Fruit fly (Drosophila melanogaster) whole organism, embryonic: ENCODE results near the gene CG13640.

Experiments
- Aef1 ChIP-seq: fragments of 200-800 bp; sonication (Bioruptor generic); IDR thresholded peaks from 3 replicates; pipeline ENCODE4 v1.3.6; 2022; ENCODE audit warnings: missing biosample characterization, missing genetic modification characterization
- Bdp1 ChIP-seq: fragments of 200-800 bp; sonication (Bioruptor generic); optimal IDR thresholded peaks from 3 replicates; lab custom pipeline; 2016; ENCODE audit warnings: missing biosample characterization, missing genetic modification characterization
- Blimp-1 ChIP-seq: fragments of 200-800 bp; sonication (Bioruptor generic); optimal IDR thresholded peaks from 3 replicates; lab custom pipeline; 2018; ENCODE audit warnings: missing biosample characterization, missing genetic modification characterization, mild to moderate bottlenecking, moderate library complexity, missing genetic modification reagents
- Bteb2 ChIP-seq: fragments of 200-800 bp; sonication (Bioruptor generic); optimal IDR thresholded peaks from 2 replicates; lab custom pipeline; 2016; ENCODE audit warnings: missing biosample characterization, missing genetic modification characterization
- CG11093 ChIP-seq: fragments of 200-800 bp; sonication (Bioruptor generic); IDR thresholded peaks from 3 replicates; pipeline ENCODE4 v1.3.6; 2022; ENCODE audit warnings: missing biosample characterization, missing genetic modification characterization
- CG11504 ChIP-seq: fragments of 200-800 bp; sonication (Bioruptor generic); optimal IDR thresholded peaks from 3 replicates; lab custom pipeline; 2019; ENCODE audit warnings: missing biosample characterization, mild to moderate bottlenecking, missing genetic modification characterization, moderate library complexity
- CG15073 ChIP-seq: fragments of 200-800 bp; sonication (Bioruptor generic); optimal IDR thresholded peaks from 2 replicates; lab custom pipeline; 2016; ENCODE audit warnings: missing biosample characterization, missing genetic modification characterization
- CG15514 ChIP-seq: fragments of 200-800 bp; sonication (Bioruptor generic); optimal IDR thresholded peaks from 3 replicates; lab custom pipeline; 2017; ENCODE audit warnings: missing biosample characterization, missing genetic modification characterization, mild to moderate bottlenecking, moderate library complexity, missing genetic modification reagents
- CG15696 ChIP-seq: fragments of 200-800 bp; sonication (Bioruptor generic); optimal IDR thresholded peaks from 2 replicates; lab custom pipeline; 2019; ENCODE audit warnings: missing biosample characterization, mild to moderate bottlenecking, missing genetic modification characterization, moderate library complexity
- CG17361 ChIP-seq: fragments of 200-800 bp; sonication (Bioruptor generic); IDR thresholded peaks from 3 replicates; pipeline ENCODE4 v1.3.6; 2022; ENCODE audit warnings: missing biosample characterization, missing genetic modification characterization
- CG17829 ChIP-seq: fragments of 200-800 bp; optimal IDR thresholded peaks from 2 replicates; lab custom pipeline; 2019; ENCODE audit warnings: missing biosample characterization, mild to moderate bottlenecking, missing genetic modification characterization, moderate library complexity
- CG2202 ChIP-seq: fragments of 200-800 bp; sonication (Bioruptor generic); optimal IDR thresholded peaks from 2 replicates; lab custom pipeline; 2018; ENCODE audit warnings: missing biosample characterization, mild to moderate bottlenecking, missing genetic modification characterization
- CG4282 ChIP-seq: fragments of 200-800 bp; sonication (Bioruptor generic); optimal IDR thresholded peaks from 2 replicates; lab custom pipeline; 2016; ENCODE audit warnings: missing biosample characterization, missing genetic modification characterization
- CG4328 ChIP-seq: fragments of 200-800 bp; sonication (Bioruptor generic); optimal IDR thresholded peaks from 3 replicates; lab custom pipeline; 2017; ENCODE audit warnings: missing biosample characterization, missing genetic modification reagents, missing genetic modification characterization
- CG6765 ChIP-seq: fragments of 200-800 bp; sonication (Bioruptor generic); optimal IDR thresholded peaks from 3 replicates; lab custom pipeline; 2017; ENCODE audit warnings: missing biosample characterization, mild to moderate bottlenecking, missing genetic modification characterization
- CG9437 ChIP-seq: fragments of 200-800 bp; sonication (Bioruptor generic); optimal IDR thresholded peaks from 2 replicates; lab custom pipeline; 2018; ENCODE audit warnings: missing biosample characterization, mild to moderate bottlenecking, missing genetic modification characterization
- CkIIα-i1 ChIP-seq: fragments of 200-800 bp; sonication (Bioruptor generic); IDR thresholded peaks from 2 replicates; pipeline ENCODE4 v1.3.6; 2022; ENCODE audit warnings: missing biosample characterization, missing genetic modification characterization
- Dad ChIP-seq: fragments of 200-800 bp; sonication (Bioruptor generic); optimal IDR thresholded peaks from 3 replicates; lab custom pipeline; 2016; ENCODE audit warnings: missing biosample characterization, missing genetic modification characterization
- Deaf1 ChIP-seq: fragments of 200-800 bp; optimal IDR thresholded peaks from 3 replicates; lab custom pipeline; 2019; ENCODE audit warnings: missing biosample characterization, mild to moderate bottlenecking, missing genetic modification characterization, moderate library complexity
- ERR ChIP-seq: fragments of 200-800 bp; sonication (Bioruptor generic); optimal IDR thresholded peaks from 2 replicates; lab custom pipeline; 2016; ENCODE audit warnings: missing biosample characterization, missing genetic modification characterization
- Elba2 ChIP-seq: fragments of 200-800 bp; sonication (Bioruptor generic); optimal IDR thresholded peaks from 3 replicates; lab custom pipeline; 2016; ENCODE audit warnings: missing biosample characterization, missing genetic modification characterization
- Hsf ChIP-seq: fragments of 200-800 bp; sonication (Bioruptor generic); optimal IDR thresholded peaks from 3 replicates; lab custom pipeline; 2016; ENCODE audit warnings: missing biosample characterization, missing genetic modification characterization
- Lim3 ChIP-seq: fragments of 200-800 bp; sonication (Bioruptor generic); IDR thresholded peaks from 2 replicates; pipeline ENCODE4 v1.3.6; 2022; ENCODE audit warnings: missing biosample characterization, missing genetic modification characterization
- MTF-1 ChIP-seq: fragments of 200-800 bp; sonication (Bioruptor generic); optimal IDR thresholded peaks from 2 replicates; lab custom pipeline; 2018; ENCODE audit warnings: missing biosample characterization, mild to moderate bottlenecking, missing genetic modification characterization, borderline replicate concordance
- Meics ChIP-seq: fragments of 200-800 bp; sonication (Bioruptor generic); optimal IDR thresholded peaks from 2 replicates; lab custom pipeline; 2017; ENCODE audit warnings: missing biosample characterization, mild to moderate bottlenecking, missing genetic modification characterization
- Nf-YA ChIP-seq: fragments of 200-800 bp; sonication (Bioruptor generic); IDR thresholded peaks from 2 replicates; pipeline ENCODE4 v1.3.6; 2022; ENCODE audit warnings: missing biosample characterization, missing genetic modification characterization
- Opbp ChIP-seq: fragments of 200-800 bp; sonication (Bioruptor generic); IDR thresholded peaks from 3 replicates; pipeline ENCODE4 v1.3.6; 2022; ENCODE audit warnings: missing biosample characterization, missing genetic modification characterization; ENCODE audit not compliant: partially characterized antibody
- Sry-β ChIP-seq: fragments of 200-800 bp; sonication (Bioruptor generic); optimal IDR thresholded peaks from 2 replicates; lab custom pipeline; 2018; ENCODE audit warnings: missing biosample characterization, mild to moderate bottlenecking, missing genetic modification characterization, moderate library complexity
- Tbp ChIP-seq: fragments of >200 bp; optimal IDR thresholded peaks from 2 replicates; lab custom pipeline; 2018; ENCODE audit warnings: missing biosample characterization, missing genetic modification characterization
- Trl ChIP-seq, 3 experiments: fragments of >200 bp in 2 of 3; fragments of 200-800 bp in 1 of 3; sonication (Bioruptor generic) in 1 of 3; optimal IDR thresholded peaks; 2 replicates in 1 of 3; 3 replicates in 2 of 3; lab custom pipeline; 2016 to 2017; ENCODE audit warnings: missing biosample characterization in 1 of 3, missing genetic modification characterization in 1 of 3
- Usf ChIP-seq: fragments of 200-800 bp; sonication (Bioruptor generic); optimal IDR thresholded peaks from 2 replicates; lab custom pipeline; 2017; ENCODE audit warnings: missing genotype, missing biosample characterization, missing genetic modification characterization
- al ChIP-seq: fragments of 200-800 bp; sonication (Bioruptor generic); IDR thresholded peaks from 2 replicates; pipeline ENCODE4 v1.3.6; 2022; ENCODE audit warnings: missing biosample characterization, missing genetic modification characterization
- az2 ChIP-seq: fragments of 200-800 bp; sonication (Bioruptor generic); optimal IDR thresholded peaks from 3 replicates; lab custom pipeline; 2016; ENCODE audit warnings: missing biosample characterization, missing genetic modification characterization
- bigmax ChIP-seq: fragments of 200-800 bp; sonication (Bioruptor generic); optimal IDR thresholded peaks from 2 replicates; lab custom pipeline; 2018; ENCODE audit warnings: missing biosample characterization, mild to moderate bottlenecking, missing genetic modification characterization
- dati ChIP-seq: fragments of 200-800 bp; sonication (Bioruptor generic); IDR thresholded peaks from 2 replicates; pipeline ENCODE4 v1.3.6; 2022; ENCODE audit warnings: missing biosample characterization, missing genetic modification characterization
- dpn ChIP-seq, 2 experiments: fragments of 200-800 bp; sonication (Bioruptor generic); optimal IDR thresholded peaks; 3 replicates each; lab custom pipeline; 2016; ENCODE audit warnings: missing biosample characterization in 2 of 2, missing genetic modification characterization in 2 of 2
- gsb-n ChIP-seq: fragments of 200-800 bp; sonication (Bioruptor generic); optimal IDR thresholded peaks from 3 replicates; lab custom pipeline; 2018; ENCODE audit warnings: missing biosample characterization, mild to moderate bottlenecking, missing genetic modification characterization
- nerfin-1 ChIP-seq: fragments of 200-800 bp; sonication (Bioruptor generic); optimal IDR thresholded peaks from 3 replicates; lab custom pipeline; 2019; ENCODE audit warnings: missing biosample characterization, mild to moderate bottlenecking, missing genetic modification characterization, moderate library complexity
- nerfin-2 ChIP-seq: fragments of 200-800 bp; sonication (Bioruptor generic); IDR thresholded peaks from 2 replicates; pipeline ENCODE4 v1.3.6; 2022; ENCODE audit warnings: missing biosample characterization, missing genetic modification characterization; ENCODE audit not compliant: partially characterized antibody
- pan ChIP-seq, 4 experiments: fragments of >200 bp in 3 of 4; fragments of 200-800 bp in 1 of 4; sonication (Bioruptor generic) in 1 of 4; optimal IDR thresholded peaks in 3 of 4; IDR thresholded peaks in 1 of 4; 2 replicates each; pipeline versions ENCODE4 v1.3.6 to Lab custom; 2017 to 2022; ENCODE audit warnings: missing biosample characterization in 2 of 4, missing genetic modification characterization in 2 of 4, mixed read lengths in 1 of 4
- pho ChIP-seq: fragments of 200-800 bp; sonication (Bioruptor generic); optimal IDR thresholded peaks from 2 replicates; lab custom pipeline; 2016; ENCODE audit warnings: missing biosample characterization, missing genetic modification characterization
- sc ChIP-seq, 3 experiments: fragments of >200 bp in 2 of 3; fragments of 200-800 bp in 1 of 3; sonication (Bioruptor generic) in 1 of 3; optimal IDR thresholded peaks; 2 replicates in 2 of 3; 3 replicates in 1 of 3; lab custom pipeline; 2017; ENCODE audit warnings: mild to moderate bottlenecking in 1 of 3, missing biosample characterization in 1 of 3, missing genetic modification characterization in 1 of 3, missing genetic modification reagents in 1 of 3
- shn ChIP-seq: fragments of 200-800 bp; sonication (Bioruptor generic); optimal IDR thresholded peaks from 3 replicates; lab custom pipeline; 2016; ENCODE audit warnings: missing biosample characterization, missing genetic modification characterization
- sisA ChIP-seq: fragments of 200-800 bp; sonication (Bioruptor generic); IDR thresholded peaks from 2 replicates; pipeline ENCODE4 v1.3.6; 2022; ENCODE audit warnings: missing biosample characterization, missing genetic modification characterization
- slp2 ChIP-seq: fragments of 200-800 bp; sonication (Bioruptor generic); optimal IDR thresholded peaks from 2 replicates; lab custom pipeline; 2016; ENCODE audit warnings: missing biosample characterization, missing genetic modification characterization
- so ChIP-seq: fragments of 200-800 bp; sonication (Bioruptor generic); IDR thresholded peaks from 3 replicates; pipeline ENCODE4 v1.3.6; 2022; ENCODE audit warnings: missing biosample characterization, missing genetic modification characterization
- tll ChIP-seq, 2 experiments: fragments of 200-800 bp in 1 of 2; fragments of >200 bp in 1 of 2; sonication (Bioruptor generic) in 1 of 2; optimal IDR thresholded peaks; 2 replicates each; lab custom pipeline; 2017 to 2019; ENCODE audit warnings: missing biosample characterization in 2 of 2, missing genetic modification characterization in 2 of 2, mild to moderate bottlenecking in 1 of 2, moderate library complexity in 1 of 2
- z ChIP-seq: fragments of 200-800 bp; sonication (Bioruptor generic); IDR thresholded peaks from 3 replicates; pipeline ENCODE4 v1.3.6; 2022; ENCODE audit warnings: missing biosample characterization, missing genetic modification characterization

CG13640 gene

dm6 chr3R:24893320-24893955, 31.5 kb upstream of the CG13640 start (continued):
- TF ChIP-seq Hsf (GFP tag; lab: Kevin White, UChicago) (peak; percentile 23), sc (optimal IDR thresholded peaks at IDR 0.05; lab: Kevin White, UChicago) (no peak), sc (GFP tag; optimal IDR thresholded peaks at IDR 0.05; lab: Kevin White, UChicago) (peak; percentile 48), shn (no peak), az2 (peak; percentile 67), Usf (peak; percentile 29), Nf-YA (GFP tag; lab: Robert Waterston, UW) (peak; percentile 57; the same call in 1 of the 2 replicates), tll (GFP tag; optimal IDR thresholded peaks at IDR 0.05; lab: Kevin White, UChicago) (peak in 1 of 2 experiments; percentile 21), al (GFP tag; lab: Robert Waterston, UW) (peak; percentile 51; the same call in 1 of the 2 replicates), MTF-1 (GFP tag; lab: Kevin White, UChicago) (peak; percentile 40), Deaf1 (tag; lab: Kevin White, UChicago) (peak; percentile 69), Bdp1 (GFP tag; lab: Kevin White, UChicago) (no peak), sisA (GFP tag; lab: Robert Waterston, UW) (peak; percentile 68), pan (optimal IDR thresholded peaks at IDR 0.05; lab: Kevin White, UChicago) (no peak), pan (GFP tag; optimal IDR thresholded peaks at IDR 0.05 in 1 of 2, IDR thresholded peaks at IDR 0.05 in 1 of 2) (peak in 1 of 2 experiments; percentile 69), Aef1 (GFP tag; lab: Robert Waterston, UW) (peak; percentile 35; the same call in 1 of the 3 replicates), Meics (GFP tag; lab: Kevin White, UChicago) (peak; percentile 82), Sry-β (peak; percentile 49), Opbp (GFP tag; lab: Robert Waterston, UW) (no peak), Tbp (GFP tag; lab: Kevin White, UChicago) (no peak), CG11093 (GFP tag; lab: Robert Waterston, UW) (0 out of 3 replicates have a peak, but pooled peaks have one; percentile 38), nerfin-2 (GFP tag; lab: Robert Waterston, UW) (no peak), Trl (optimal IDR thresholded peaks at IDR 0.05; lab: Kevin White, UChicago) (peak in 1 of 2 experiments; percentile 30), Trl (GFP tag; optimal IDR thresholded peaks at IDR 0.05; lab: Kevin White, UChicago) (no peak), z (GFP tag; lab: Robert Waterston, UW) (peak; percentile 93), CG6765 (GFP tag; lab: Kevin White, UChicago) (peak; percentile 40), Blimp-1 (peak; percentile 87), CG15514 (GFP tag; lab: Kevin White, UChicago) (no peak), pho (no peak), so (GFP tag; lab: Robert Waterston, UW) (peak; percentile 60; the same call in 2 of the 3 replicates), dati (GFP tag; lab: Robert Waterston, UW) (no peak), CG11504 (tag; lab: Kevin White, UChicago) (peak; percentile 90), gsb-n (tag; lab: Kevin White, UChicago) (peak; percentile 86), CG9437 (GFP tag; lab: Kevin White, UChicago) (peak; percentile 74), CG17361 (GFP tag; lab: Robert Waterston, UW) (peak; percentile 98), CG4282 (GFP tag; lab: Kevin White, UChicago) (no peak), nerfin-1 (tag; lab: Kevin White, UChicago) (peak; percentile 81), Dad (no peak), ERR (GFP tag; lab: Kevin White, UChicago) (no peak), CG15073 (GFP tag; lab: Kevin White, UChicago) (no peak), Lim3 (GFP tag; lab: Robert Waterston, UW) (no peak), Elba2 (GFP tag; lab: Kevin White, UChicago) (no peak), CG15696 (tag; lab: Kevin White, UChicago) (peak; percentile 92), dpn (GFP tag; optimal IDR thresholded peaks at IDR 0.05; lab: Kevin White, UChicago) (peak in 1 of 2 experiments; percentile 58), slp2 (GFP tag; lab: Kevin White, UChicago) (no peak), bigmax (GFP tag; lab: Kevin White, UChicago) (no peak), CG2202 (tag; lab: Kevin White, UChicago) (peak; percentile 47), CkIIα-i1 (GFP tag; lab: Robert Waterston, UW) (no peak), CG4328 (GFP tag; lab: Kevin White, UChicago) (peak; percentile 68), Bteb2 (GFP tag; lab: Kevin White, UChicago) (no peak), CG17829 (tag; lab: Kevin White, UChicago) (peak; percentile 95)
